Worm (Caenorhabditis elegans): ENCODE measurements around the gene T21B10.4.

- no peak for TF ChIP-seq unc-62 (GFP tag; optimal IDR thresholded peaks at IDR 0.05)
- TF ChIP-seq lin-13 (tag; optimal IDR thresholded peaks at IDR 0.05): no peak
- peak; percentile 16 for TF ChIP-seq elt-1 (tag; optimal IDR thresholded peaks at IDR 0.05; ENCODE audit: borderline replicate concordance, insufficient read depth)
- TF ChIP-seq nhr-12 (tag; optimal IDR thresholded peaks at IDR 0.05): no peak
- TF ChIP-seq nhr-28 (tag; optimal IDR thresholded peaks at IDR 0.05): no peak
- no peak for TF ChIP-seq mab-5 (tag; optimal IDR thresholded peaks at IDR 0.05)
- no peak for TF ChIP-seq snpc-4 (tag; optimal IDR thresholded peaks at IDR 0.05)
- TF ChIP-seq zip-8 (tag; optimal IDR thresholded peaks at IDR 0.05): no peak
- no peak for TF ChIP-seq nhr-237 (tag; optimal IDR thresholded peaks at IDR 0.05)
- no peak for TF ChIP-seq elt-3 (tag; optimal IDR thresholded peaks at IDR 0.05)
- TF ChIP-seq ztf-11 (tag; optimal IDR thresholded peaks at IDR 0.05): no peak
- no peak for TF ChIP-seq lsy-2 (tag; optimal IDR thresholded peaks at IDR 0.05)
- no peak for TF ChIP-seq unc-39 (tag; optimal IDR thresholded peaks at IDR 0.05)
These were observed 13.0 kb downstream of the T21B10.4 start for ce11 chrII:8953703-8954102.

Measured in whole organism, mixed stage, embryonic.